Fruit fly (Drosophila melanogaster) whole organism, adult: ENCODE results near the gene CapaR.

Experiments
- CG11617 ChIP-seq: fragments of 200-800 bp; sonication (Bioruptor generic); optimal IDR thresholded peaks from 2 replicates; lab custom pipeline; 2017; ENCODE audit warnings: mild to moderate bottlenecking, missing biosample characterization, missing genetic modification reagents, missing genetic modification characterization
- CG12768 ChIP-seq: fragments of 200-800 bp; sonication (Bioruptor generic); optimal IDR thresholded peaks from 2 replicates; lab custom pipeline; 2017; ENCODE audit warnings: missing biosample characterization, missing genetic modification characterization, mild to moderate bottlenecking, moderate library complexity, missing genetic modification reagents
- CG14711 ChIP-seq: fragments of 200-800 bp; sonication (Bioruptor generic); optimal IDR thresholded peaks from 2 replicates; lab custom pipeline; 2018; ENCODE audit warnings: missing biosample characterization, mild to moderate bottlenecking, missing genetic modification characterization, moderate library complexity
- CG1620 ChIP-seq: fragments of 200-800 bp; sonication (Bioruptor generic); optimal IDR thresholded peaks from 2 replicates; lab custom pipeline; 2016; ENCODE audit warnings: missing biosample characterization, missing genetic modification characterization
- CG33017 ChIP-seq: fragments of 200-800 bp; sonication (Bioruptor generic); optimal IDR thresholded peaks from 2 replicates; lab custom pipeline; 2018; ENCODE audit warnings: missing biosample characterization, mild to moderate bottlenecking, missing genetic modification characterization, moderate library complexity
- CG5204 ChIP-seq: fragments of 200-800 bp; sonication (Bioruptor generic); optimal IDR thresholded peaks from 2 replicates; lab custom pipeline; 2016; ENCODE audit warnings: missing biosample characterization, missing genetic modification characterization
- CG7045 ChIP-seq: fragments of 200-800 bp; sonication (Bioruptor generic); optimal IDR thresholded peaks from 2 replicates; lab custom pipeline; 2017; ENCODE audit warnings: missing biosample characterization, mild to moderate bottlenecking, missing genetic modification characterization
- CG7101 ChIP-seq: fragments of 200-800 bp; sonication (Bioruptor generic); optimal IDR thresholded peaks from 2 replicates; lab custom pipeline; 2018; ENCODE audit warnings: missing biosample characterization, mild to moderate bottlenecking, missing genetic modification characterization, moderate library complexity
- Clk ChIP-seq: fragments of 200-800 bp; sonication (Bioruptor generic); optimal IDR thresholded peaks from 2 replicates; lab custom pipeline; 2017; ENCODE audit warnings: missing biosample characterization, missing genetic modification characterization
- Crg-1 ChIP-seq: fragments of 200-800 bp; sonication (Bioruptor generic); optimal IDR thresholded peaks from 2 replicates; lab custom pipeline; 2016; ENCODE audit warnings: missing biosample characterization, missing genetic modification characterization
- Hr96 ChIP-seq: fragments of 200-800 bp; sonication (Bioruptor generic); optimal IDR thresholded peaks from 2 replicates; lab custom pipeline; 2016; ENCODE audit warnings: missing biosample characterization, missing genetic modification characterization
- Mnt ChIP-seq: fragments of 200-800 bp; sonication (Bioruptor generic); optimal IDR thresholded peaks from 2 replicates; lab custom pipeline; 2016; ENCODE audit warnings: missing biosample characterization, mild to moderate bottlenecking, missing genetic modification characterization
- bab1 ChIP-seq: fragments of 200-800 bp; sonication (Bioruptor generic); optimal IDR thresholded peaks from 3 replicates; lab custom pipeline; 2019; ENCODE audit warnings: missing biosample characterization, mild to moderate bottlenecking, missing genetic modification characterization, moderate library complexity
- cic ChIP-seq: fragments of 200-800 bp; sonication (Bioruptor generic); optimal IDR thresholded peaks from 2 replicates; lab custom pipeline; 2017; ENCODE audit warnings: missing biosample characterization, mild to moderate bottlenecking, missing genetic modification characterization, moderate library complexity
- cnc ChIP-seq, 2 experiments: fragments of >200 bp; optimal IDR thresholded peaks; 2 replicates each; lab custom pipeline; 2017
- kay ChIP-seq: fragments of 200-800 bp; sonication (Bioruptor generic); peaks from one replicate; lab custom pipeline; 2016; ENCODE audit warnings: missing biosample characterization, missing genetic modification characterization, borderline replicate concordance
- ovo ChIP-seq: fragments of 200-800 bp; sonication (Bioruptor generic); optimal IDR thresholded peaks from 2 replicates; lab custom pipeline; 2016; ENCODE audit warnings: missing biosample characterization, missing genetic modification characterization
- pad ChIP-seq: fragments of 200-800 bp; sonication (Bioruptor generic); optimal IDR thresholded peaks from 3 replicates; lab custom pipeline; 2017; ENCODE audit warnings: missing biosample characterization, missing genetic modification characterization, mild to moderate bottlenecking, moderate library complexity, missing genetic modification reagents
- tj ChIP-seq: fragments of 200-800 bp; sonication (Bioruptor generic); optimal IDR thresholded peaks from 3 replicates; lab custom pipeline; 2017; ENCODE audit warnings: missing biosample characterization, mild to moderate bottlenecking, missing genetic modification characterization, moderate library complexity
- toe ChIP-seq: fragments of 200-800 bp; sonication (Bioruptor generic); optimal IDR thresholded peaks from 2 replicates; lab custom pipeline; 2016; ENCODE audit warnings: missing biosample characterization, missing genetic modification characterization

CapaR gene

dm6 chr3L:21585397-21585796 is 23.4 kb upstream of the CapaR start:
- no peak for TF ChIP-seq Crg-1 (GFP tag; lab: Kevin White, UChicago)
- TF ChIP-seq kay (GFP tag; lab: Kevin White, UChicago) = no peak
- no peak for TF ChIP-seq bab1 (GFP tag; lab: Kevin White, UChicago)
- no peak for TF ChIP-seq ovo (GFP tag; lab: Kevin White, UChicago)
- no peak for TF ChIP-seq Clk (GFP tag; lab: Kevin White, UChicago)
- TF ChIP-seq CG33017 = no peak
- no peak for TF ChIP-seq toe
- no peak for TF ChIP-seq CG7101 (tag; lab: Kevin White, UChicago)
- no peak for TF ChIP-seq tj (GFP tag; lab: Kevin White, UChicago)

dm6 chr3L:21584683-21585082 is 22.7 kb upstream of the CapaR start:
- TF ChIP-seq CG12768 (GFP tag; lab: Kevin White, UChicago) = no peak
- peak; percentile 60 for TF ChIP-seq CG14711 (tag; lab: Kevin White, UChicago)

dm6 chr3L:21581984-21582383 is 20.0 kb upstream of the CapaR start:
- no peak for TF ChIP-seq CG7101 (tag; lab: Kevin White, UChicago)
- TF ChIP-seq ovo (GFP tag; lab: Kevin White, UChicago) = no peak
- no peak for TF ChIP-seq Mnt (GFP tag; lab: Kevin White, UChicago)
- no peak for TF ChIP-seq cnc (optimal IDR thresholded peaks at IDR 0.05; lab: Kevin White, UChicago)
- TF ChIP-seq Crg-1 (GFP tag; lab: Kevin White, UChicago) = no peak
- no peak for TF ChIP-seq CG1620 (GFP tag; lab: Kevin White, UChicago)
- no peak for TF ChIP-seq CG7045 (GFP tag; lab: Kevin White, UChicago)
- TF ChIP-seq bab1 (GFP tag; lab: Kevin White, UChicago) = no peak
- TF ChIP-seq pad (GFP tag; lab: Kevin White, UChicago) = no peak
- no peak for TF ChIP-seq CG5204
- no peak for TF ChIP-seq Hr96

- TF ChIP-seq pad (GFP tag; lab: Kevin White, UChicago) = no peak
- no peak for TF ChIP-seq tj (GFP tag; lab: Kevin White, UChicago)
- no peak for TF ChIP-seq CG7045 (GFP tag; lab: Kevin White, UChicago)
- no peak for TF ChIP-seq ovo (GFP tag; lab: Kevin White, UChicago)
- TF ChIP-seq cic (GFP tag; lab: Kevin White, UChicago) = no peak
- TF ChIP-seq CG14711 (tag; lab: Kevin White, UChicago) = no peak
- TF ChIP-seq kay (GFP tag; lab: Kevin White, UChicago) = no peak
- TF ChIP-seq Mnt (GFP tag; lab: Kevin White, UChicago) = no peak
- TF ChIP-seq CG12768 (GFP tag; lab: Kevin White, UChicago) = no peak
Measured at dm6 chr3L:21574296-21574745, 12.3 kb upstream of the CapaR start.

DNA sequence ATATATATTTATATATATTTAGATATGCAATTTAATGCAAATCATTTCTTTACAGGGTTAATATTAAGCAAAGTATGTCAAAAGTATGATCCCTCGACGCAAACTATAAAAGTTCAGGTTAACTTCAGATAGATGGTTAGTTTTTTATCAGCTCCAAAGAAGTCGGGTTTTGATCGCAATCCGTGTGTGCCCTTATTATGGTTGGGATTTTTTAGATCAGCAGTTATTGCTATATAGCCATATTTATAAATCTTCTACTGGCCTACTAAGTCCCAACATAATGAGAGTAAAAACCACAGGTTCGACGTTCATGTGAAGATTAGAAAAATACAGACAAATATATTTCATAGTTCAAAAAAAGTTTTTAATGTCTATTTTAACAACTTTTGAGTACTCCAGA is 11.8 kb upstream of the CapaR start, which contains the start of gene EMC10:
EMC10 (plus strand) TSS at position 301 of the 400 bp plus-strand sequence.
- TF ChIP-seq CG12768 (GFP tag; lab: Kevin White, UChicago) (no peak), kay (GFP tag; lab: Kevin White, UChicago) (peak; percentile 44)

- TF ChIP-seq CG11617 (GFP tag; lab: Kevin White, UChicago) (peak; percentile 62), pad (GFP tag; lab: Kevin White, UChicago) (peak; percentile 21), kay (GFP tag; lab: Kevin White, UChicago) (no peak), toe (peak; percentile 89), CG12768 (GFP tag; lab: Kevin White, UChicago) (peak; percentile 47), Clk (GFP tag; lab: Kevin White, UChicago) (peak; percentile 43), CG7045 (GFP tag; lab: Kevin White, UChicago) (peak; percentile 59), CG1620 (GFP tag; lab: Kevin White, UChicago) (peak; percentile 74), tj (GFP tag; lab: Kevin White, UChicago) (peak; percentile 51), Mnt (GFP tag; lab: Kevin White, UChicago) (peak; percentile 36), Hr96 (peak; percentile 76), CG14711 (tag; lab: Kevin White, UChicago) (peak; percentile 23), bab1 (GFP tag; lab: Kevin White, UChicago) (peak; percentile 69), ovo (GFP tag; lab: Kevin White, UChicago) (no peak), cic (GFP tag; lab: Kevin White, UChicago) (no peak), CG5204 (peak; percentile 81), Crg-1 (GFP tag; lab: Kevin White, UChicago) (no peak), CG33017 (no peak), cnc (optimal IDR thresholded peaks at IDR 0.05; lab: Kevin White, UChicago) (no peak), CG7101 (tag; lab: Kevin White, UChicago) (peak; percentile 57)
Measured at dm6 chr3L:21568848-21569372, 6.9 kb upstream of the CapaR start, which contains the start of the genes CRIF and SMC5. Gene CRIF (minus strand): TSS chr3L:21568898. Gene SMC5 (plus strand): TSS chr3L:21569176.

DNA sequence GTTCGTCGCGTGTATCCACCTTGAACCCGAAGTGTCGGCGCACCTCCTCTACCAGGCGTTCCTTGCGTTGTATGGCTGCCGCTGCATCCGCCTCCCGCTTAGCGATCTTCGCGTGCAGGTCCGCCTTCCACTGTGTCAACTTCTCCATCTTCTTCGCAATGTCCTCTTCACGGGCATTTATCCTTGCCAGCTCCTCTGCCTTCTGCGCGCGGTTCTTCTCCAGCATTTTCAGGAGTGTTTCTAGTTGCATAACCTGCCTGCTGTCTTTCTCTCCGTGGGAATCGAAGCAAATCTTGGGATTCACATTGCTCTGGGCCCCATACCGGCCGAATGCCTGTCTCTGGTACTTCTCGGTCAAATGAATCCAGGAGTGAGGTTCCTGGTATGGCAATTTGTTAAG is 6.3 kb upstream of the CapaR start:
- TF ChIP-seq CG1620 (GFP tag; lab: Kevin White, UChicago) = no peak
- no peak for TF ChIP-seq kay (GFP tag; lab: Kevin White, UChicago)
